Worm (Caenorhabditis elegans): ENCODE results near the gene cid-1.

DNA sequence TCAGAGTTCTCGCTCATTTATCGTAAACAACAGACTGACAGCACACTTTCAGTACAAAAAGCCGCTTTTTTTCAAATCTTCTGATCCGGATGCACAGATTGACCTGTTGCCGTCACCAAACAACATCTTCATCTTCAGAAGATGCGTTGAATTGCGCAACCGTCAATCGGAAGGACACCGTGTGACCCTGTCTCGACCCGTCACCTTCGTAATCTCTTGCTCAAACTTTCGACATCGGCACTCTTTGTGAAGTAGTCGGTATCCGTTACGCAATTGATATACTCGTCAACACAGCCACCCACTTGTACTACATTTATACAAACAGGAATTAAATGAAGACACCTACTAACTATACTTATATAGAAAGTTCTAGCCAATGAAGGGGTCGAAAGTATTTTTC lies 22.7 kb upstream of the cid-1 start:
- TF ChIP-seq him-1 (tag; optimal IDR thresholded peaks at IDR 0.05) (no peak), dao-5 (tag; optimal IDR thresholded peaks at IDR 0.05) (no peak), W03F9.2 (tag; optimal IDR thresholded peaks at IDR 0.05) (no peak)

Data from whole organism, L4/young adult.